Fruit fly (Drosophila melanogaster) whole organism, wandering third instar larva: ENCODE measurements around the gene Nipsnap.

Experiments
- Abd-B ChIP-seq: fragments of >200 bp; optimal IDR thresholded peaks from 2 replicates; lab custom pipeline; 2017; ENCODE audit warnings: missing biosample characterization, missing genetic modification characterization
- CG32264 ChIP-seq: fragments of 200-800 bp; sonication (Bioruptor generic); optimal IDR thresholded peaks from 2 replicates; lab custom pipeline; 2016; ENCODE audit warnings: missing biosample characterization, missing genetic modification characterization
- CG9705 ChIP-seq: fragments of 200-800 bp; sonication (Bioruptor generic); optimal IDR thresholded peaks from 2 replicates; lab custom pipeline; 2018; ENCODE audit warnings: missing biosample characterization, mild to moderate bottlenecking, missing genetic modification characterization
- CrebA ChIP-seq: fragments of 200-800 bp; sonication (Bioruptor generic); optimal IDR thresholded peaks from 2 replicates; lab custom pipeline; 2016; ENCODE audit warnings: missing biosample characterization, mild to moderate bottlenecking, missing genetic modification characterization, borderline replicate concordance
- Dfd ChIP-seq: fragments of >200 bp; optimal IDR thresholded peaks from 2 replicates; lab custom pipeline; 2017; ENCODE audit warnings: missing biosample characterization, missing genetic modification characterization
- Dif ChIP-seq: fragments of 200-275, 200-300 bp; sonication (Bioruptor generic); optimal IDR thresholded peaks from 2 replicates; lab custom pipeline; 2018; ENCODE audit warnings: missing biosample characterization, missing genetic modification characterization; ENCODE audit not compliant: partially characterized antibody
- GATAd ChIP-seq: sonication (Bioruptor generic); optimal IDR thresholded peaks from 2 replicates; lab custom pipeline; 2016; ENCODE audit warnings: missing biosample characterization, missing genetic modification characterization
- HLH106 ChIP-seq: fragments of 200-800 bp; optimal IDR thresholded peaks from 3 replicates; lab custom pipeline; 2019; ENCODE audit warnings: missing biosample characterization, mild to moderate bottlenecking, missing genetic modification characterization, moderate library complexity
- Hnf4 ChIP-seq: fragments of 200-800 bp; sonication (Bioruptor generic); optimal IDR thresholded peaks from 2 replicates; lab custom pipeline; 2016; ENCODE audit warnings: missing biosample characterization, mild to moderate bottlenecking, missing genetic modification characterization
- Hr78 ChIP-seq: fragments of >200 bp; optimal IDR thresholded peaks from 2 replicates; lab custom pipeline; 2017; ENCODE audit warnings: missing biosample characterization, missing genetic modification characterization
- Hr83 ChIP-seq: fragments of 200-300 bp; sonication (Bioruptor generic); optimal IDR thresholded peaks from 2 replicates; lab custom pipeline; 2016; ENCODE audit warnings: missing biosample characterization, mild to moderate bottlenecking, missing genetic modification characterization, moderate library complexity; ENCODE audit not compliant: poor library complexity, severe bottlenecking
- Jra ChIP-seq: sonication (Bioruptor generic); optimal IDR thresholded peaks from 2 replicates; lab custom pipeline; 2016; ENCODE audit warnings: missing biosample characterization, missing genetic modification characterization
- Mio ChIP-seq: sonication (Bioruptor generic); optimal IDR thresholded peaks from 2 replicates; lab custom pipeline; 2016; ENCODE audit warnings: missing biosample characterization, missing genetic modification characterization
- Myc ChIP-seq: fragments of >200 bp; optimal IDR thresholded peaks from 2 replicates; lab custom pipeline; 2017
- N ChIP-seq: fragments of >200 bp; optimal IDR thresholded peaks from 2 replicates; lab custom pipeline; 2018; ENCODE audit warnings: missing biosample characterization, missing external identifiers, missing genetic modification characterization
- OdsH ChIP-seq: fragments of 200-800 bp; sonication (Bioruptor generic); optimal IDR thresholded peaks from 2 replicates; lab custom pipeline; 2016; ENCODE audit warnings: missing biosample characterization, mild to moderate bottlenecking, missing genetic modification characterization
- Rel ChIP-seq, 2 experiments: fragments of 200-800 bp; sonication (Bioruptor generic) in 1 of 2; optimal IDR thresholded peaks; 2 replicates in 1 of 2; 3 replicates in 1 of 2; lab custom pipeline; 2016 to 2019; ENCODE audit warnings: mild to moderate bottlenecking in 2 of 2, missing biosample characterization in 2 of 2, missing genetic modification characterization in 2 of 2, moderate library complexity in 1 of 2
- Sp1 ChIP-seq: fragments of 200-800 bp; sonication (Bioruptor generic); optimal IDR thresholded peaks from 3 replicates; lab custom pipeline; 2019; ENCODE audit warnings: missing biosample characterization, mild to moderate bottlenecking, missing genetic modification characterization, moderate library complexity
- Vsx2 ChIP-seq: fragments of 200-300, 225-300 bp; sonication (Bioruptor generic); optimal IDR thresholded peaks from 2 replicates; lab custom pipeline; 2018; ENCODE audit warnings: missing biosample characterization, missing genetic modification characterization; ENCODE audit not compliant: partially characterized antibody
- br ChIP-seq: fragments of 200-800 bp; sonication (Bioruptor generic); optimal IDR thresholded peaks from 2 replicates; lab custom pipeline; 2016; ENCODE audit warnings: missing biosample characterization, missing genetic modification characterization
- brk ChIP-seq: fragments of 200-800 bp; sonication (Bioruptor generic); optimal IDR thresholded peaks from 2 replicates; lab custom pipeline; 2016; ENCODE audit warnings: missing biosample characterization, mild to moderate bottlenecking, missing genetic modification characterization
- dl ChIP-seq, 2 experiments: fragments of 175-275, 200-275 bp in 1 of 2; fragments of 200-275 bp in 1 of 2; sonication (Bioruptor generic); optimal IDR thresholded peaks; lab custom pipeline; 2018; ENCODE audit warnings: mild to moderate bottlenecking in 2 of 2, missing biosample characterization in 2 of 2, missing genetic modification characterization in 2 of 2, moderate library complexity in 2 of 2; ENCODE audit not compliant: partially characterized antibody in 2 of 2, insufficient read depth in 1 of 2
- dmrt93B ChIP-seq: fragments of 200-800 bp; sonication (Bioruptor generic); optimal IDR thresholded peaks from 2 replicates; lab custom pipeline; 2018; ENCODE audit warnings: missing biosample characterization, mild to moderate bottlenecking, missing genetic modification characterization
- dsf ChIP-seq: sonication (Bioruptor generic); optimal IDR thresholded peaks from 2 replicates; lab custom pipeline; 2016; ENCODE audit warnings: missing biosample characterization, missing genetic modification characterization, borderline replicate concordance
- ey ChIP-seq: fragments of 200-800 bp; sonication (Bioruptor generic); optimal IDR thresholded peaks from 2 replicates; lab custom pipeline; 2016; ENCODE audit warnings: missing biosample characterization, missing genetic modification characterization
- foxo ChIP-seq, 2 experiments: fragments of 200-800 bp; sonication (Bioruptor generic); optimal IDR thresholded peaks; 2 replicates in 1 of 2; 3 replicates in 1 of 2; lab custom pipeline; 2016 to 2017; ENCODE audit warnings: missing biosample characterization in 2 of 2, missing genetic modification characterization in 2 of 2
- fru ChIP-seq: fragments of 200-800 bp; sonication (Bioruptor generic); optimal IDR thresholded peaks from 3 replicates; lab custom pipeline; 2016; ENCODE audit warnings: missing biosample characterization, mild to moderate bottlenecking, missing genetic modification characterization
- h ChIP-seq: fragments of 200-800 bp; sonication (Bioruptor generic); optimal IDR thresholded peaks from 3 replicates; lab custom pipeline; 2016; ENCODE audit warnings: missing biosample characterization, mild to moderate bottlenecking, missing genetic modification characterization
- jim ChIP-seq: fragments of 175-275, 200-325 bp; sonication (Bioruptor generic); optimal IDR thresholded peaks from 2 replicates; lab custom pipeline; 2016; ENCODE audit warnings: missing biosample characterization, mild to moderate bottlenecking, missing genetic modification characterization
- lola ChIP-seq: fragments of >200 bp; optimal IDR thresholded peaks from 2 replicates; lab custom pipeline; 2017; ENCODE audit warnings: missing biosample characterization, missing genetic modification characterization
- pan ChIP-seq: fragments of >200 bp; optimal IDR thresholded peaks from 2 replicates; lab custom pipeline; 2017
- psq ChIP-seq: fragments of 200-800 bp; sonication (Bioruptor generic); optimal IDR thresholded peaks from 3 replicates; lab custom pipeline; 2017; ENCODE audit warnings: missing biosample characterization, mild to moderate bottlenecking, missing genetic modification characterization, moderate library complexity
- rgr ChIP-seq: fragments of 200-800 bp; sonication (Bioruptor generic); optimal IDR thresholded peaks from 3 replicates; lab custom pipeline; 2016; ENCODE audit warnings: missing biosample characterization, mild to moderate bottlenecking, missing genetic modification characterization
- sage ChIP-seq: fragments of 200-800 bp; sonication (Bioruptor generic); optimal IDR thresholded peaks from 2 replicates; lab custom pipeline; 2016; ENCODE audit warnings: missing biosample characterization, mild to moderate bottlenecking, missing genetic modification characterization
- sv ChIP-seq: fragments of 200-800 bp; sonication (Bioruptor generic); optimal IDR thresholded peaks from 3 replicates; lab custom pipeline; 2016; ENCODE audit warnings: missing biosample characterization, missing genetic modification characterization
- tai ChIP-seq: sonication (Bioruptor generic); optimal IDR thresholded peaks from 2 replicates; lab custom pipeline; 2016; ENCODE audit warnings: missing biosample characterization, missing genetic modification characterization
- usp ChIP-seq: fragments of >200 bp; optimal IDR thresholded peaks from 2 replicates; lab custom pipeline; 2017; ENCODE audit warnings: missing biosample characterization, missing genetic modification characterization
- woc ChIP-seq: sonication (Bioruptor generic); optimal IDR thresholded peaks from 2 replicates; lab custom pipeline; 2016; ENCODE audit warnings: missing biosample characterization, mild to moderate bottlenecking, missing genetic modification characterization

The Nipsnap gene

dm6 chrX:16090179-16091144 lies 17.1 kb upstream of the Nipsnap start:
- TF ChIP-seq psq (GFP tag; lab: Kevin White, UChicago) (peak; percentile 65), HLH106 (peak; percentile 76), Dif (GFP tag; lab: Kevin White, UChicago) (no peak), Abd-B (GFP tag; lab: Kevin White, UChicago) (no peak), Hr78 (no peak), dl (GFP tag; optimal IDR thresholded peaks at IDR 0.05; lab: Kevin White, UChicago; ENCODE audit: insufficient read depth in 1 of 2, partially characterized antibody in 2 of 2) (no peak), CG32264 (peak; percentile 64), N (GFP tag; lab: Kevin White, UChicago) (no peak), OdsH (GFP tag; lab: Kevin White, UChicago) (peak; percentile 80), sv (GFP tag; lab: Kevin White, UChicago) (peak; percentile 84), dsf (GFP tag; lab: Kevin White, UChicago) (no peak), CG9705 (GFP tag; lab: Kevin White, UChicago) (peak; percentile 50), fru (GFP tag; lab: Kevin White, UChicago) (peak; percentile 76), GATAd (peak; percentile 47), ey (peak; percentile 84), lola (GFP tag; lab: Kevin White, UChicago) (no peak), Jra (GFP tag; lab: Kevin White, UChicago) (peak; percentile 41), brk (GFP tag; lab: Kevin White, UChicago) (peak; percentile 54), Dfd (GFP tag; lab: Kevin White, UChicago) (no peak), Sp1 (GFP tag; lab: Kevin White, UChicago) (peak; percentile 37), Vsx2 (GFP tag; lab: Kevin White, UChicago) (no peak), dmrt93B (peak; percentile 41), Hr83 (GFP tag; lab: Kevin White, UChicago) (peak; percentile 82), sage (GFP tag; lab: Kevin White, UChicago) (peak; percentile 57), Mio (GFP tag; lab: Kevin White, UChicago) (peak; percentile 34), foxo (GFP tag; optimal IDR thresholded peaks at IDR 0.05; lab: Kevin White, UChicago) (peak; percentile 47 to 88), Myc (lab: Kevin White, UChicago) (no peak), woc (GFP tag; lab: Kevin White, UChicago) (peak; percentile 44), h (GFP tag; lab: Kevin White, UChicago) (peak; percentile 89), CrebA (GFP tag; lab: Kevin White, UChicago) (no peak), br (GFP tag; lab: Kevin White, UChicago) (peak; percentile 80), Hnf4 (GFP tag; lab: Kevin White, UChicago) (peak; percentile 80), jim (GFP tag; lab: Kevin White, UChicago) (peak; percentile 54), pan (lab: Kevin White, UChicago) (no peak), tai (GFP tag; lab: Kevin White, UChicago) (peak; percentile 76), rgr (GFP tag; lab: Kevin White, UChicago) (peak; percentile 86), Rel (GFP tag; optimal IDR thresholded peaks at IDR 0.05; lab: Kevin White, UChicago) (no peak), Rel (tag; optimal IDR thresholded peaks at IDR 0.05; lab: Kevin White, UChicago) (peak; percentile 20), usp (no peak)
